Fruit fly (Drosophila melanogaster) whole organism, embryonic: ENCODE measurements around the gene scpr-C.

ENCODE experiments used
- Atf3 ChIP-seq: fragments of 200-800 bp; sonication (Bioruptor generic); optimal IDR thresholded peaks from 3 replicates; lab custom pipeline; 2016; ENCODE audit warnings: missing biosample characterization, missing genetic modification characterization
- B-H1 ChIP-seq: fragments of 200-800 bp; sonication (Bioruptor generic); IDR thresholded peaks from 3 replicates; pipeline ENCODE4 v1.3.6; 2022; ENCODE audit warnings: missing biosample characterization, missing genetic modification characterization
- BEAF-32 ChIP-seq: fragments of 200-800 bp; sonication (Bioruptor generic); optimal IDR thresholded peaks from 3 replicates; lab custom pipeline; 2017; ENCODE audit warnings: missing biosample characterization, missing genetic modification characterization, mild to moderate bottlenecking, moderate library complexity, missing genetic modification reagents
- Bdp1 ChIP-seq: fragments of 200-800 bp; sonication (Bioruptor generic); optimal IDR thresholded peaks from 3 replicates; lab custom pipeline; 2016; ENCODE audit warnings: missing biosample characterization, missing genetic modification characterization
- CG10366 ChIP-seq: fragments of 200-800 bp; sonication (Bioruptor generic); IDR thresholded peaks from 2 replicates; pipeline ENCODE4 v1.3.6; 2022; ENCODE audit warnings: missing biosample characterization, missing genetic modification characterization
- CG10654 ChIP-seq: fragments of 200-800 bp; sonication (Bioruptor generic); optimal IDR thresholded peaks from 2 replicates; lab custom pipeline; 2016; ENCODE audit warnings: missing biosample characterization, missing genetic modification characterization
- CG11696 ChIP-seq: fragments of 200-800 bp; sonication (Bioruptor generic); IDR thresholded peaks from 2 replicates; pipeline ENCODE4 v1.3.6; 2022; ENCODE audit warnings: missing biosample characterization, missing genetic modification characterization
- CG12299 ChIP-seq: fragments of 200-800 bp; sonication (Bioruptor generic); optimal IDR thresholded peaks from 2 replicates; lab custom pipeline; 2018; ENCODE audit warnings: missing biosample characterization, mild to moderate bottlenecking, missing genetic modification characterization
- CG13287 ChIP-seq: fragments of 200-800 bp; sonication (Bioruptor generic); IDR thresholded peaks from 2 replicates; pipeline ENCODE4 v1.3.6; 2022; ENCODE audit warnings: missing biosample characterization, missing genetic modification characterization; ENCODE audit not compliant: partially characterized antibody
- CG13624 ChIP-seq: fragments of 200-800 bp; sonication (Bioruptor generic); optimal IDR thresholded peaks from 2 replicates; lab custom pipeline; 2016; ENCODE audit warnings: missing biosample characterization, missing genetic modification characterization
- CG15011 ChIP-seq: fragments of 200-800 bp; sonication (Bioruptor generic); optimal IDR thresholded peaks from 3 replicates; lab custom pipeline; 2018; ENCODE audit warnings: missing biosample characterization, mild to moderate bottlenecking, missing genetic modification characterization
- CG1602 ChIP-seq: fragments of 200-800 bp; sonication (Bioruptor generic); optimal IDR thresholded peaks from 3 replicates; lab custom pipeline; 2016; ENCODE audit warnings: missing biosample characterization, missing genetic modification characterization
- CG16863 ChIP-seq: fragments of 200-800 bp; sonication (Bioruptor generic); optimal IDR thresholded peaks from 3 replicates; lab custom pipeline; 2016; ENCODE audit warnings: missing biosample characterization, missing genetic modification characterization
- CG17186 ChIP-seq: fragments of 200-800 bp; sonication (Bioruptor generic); optimal IDR thresholded peaks from 3 replicates; lab custom pipeline; 2017; ENCODE audit warnings: missing biosample characterization, missing genetic modification reagents, missing genetic modification characterization
- CG17802 ChIP-seq: fragments of 200-800 bp; sonication (Bioruptor generic); optimal IDR thresholded peaks from 2 replicates; lab custom pipeline; 2018; ENCODE audit warnings: missing biosample characterization, mild to moderate bottlenecking, missing genetic modification characterization, moderate library complexity
- CG18011 ChIP-seq: fragments of 200-800 bp; sonication (Bioruptor generic); optimal IDR thresholded peaks from 2 replicates; lab custom pipeline; 2017; ENCODE audit warnings: missing biosample characterization, missing genetic modification characterization, mild to moderate bottlenecking, moderate library complexity, missing genotype
- CG1832 ChIP-seq: fragments of 200-800 bp; sonication (Bioruptor generic); optimal IDR thresholded peaks from 2 replicates; lab custom pipeline; 2017; ENCODE audit warnings: missing biosample characterization, mild to moderate bottlenecking, missing genetic modification characterization, inconsistent platforms
- CG3065 ChIP-seq: fragments of 200-800 bp; sonication (Bioruptor generic); optimal IDR thresholded peaks from 2 replicates; lab custom pipeline; 2016; ENCODE audit warnings: missing biosample characterization, missing genetic modification characterization
- CG3281 ChIP-seq: fragments of 200-800 bp; sonication (Bioruptor generic); optimal IDR thresholded peaks from 3 replicates; lab custom pipeline; 2017; ENCODE audit warnings: missing biosample characterization, mild to moderate bottlenecking, missing genetic modification characterization
- CG34224 ChIP-seq: fragments of 200-800 bp; sonication (Bioruptor generic); IDR thresholded peaks from 3 replicates; pipeline ENCODE4 v1.3.6; 2022; ENCODE audit warnings: missing biosample characterization, missing genetic modification characterization; ENCODE audit not compliant: partially characterized antibody
- CG3838 ChIP-seq: fragments of 200-800 bp; sonication (Bioruptor generic); optimal IDR thresholded peaks from 3 replicates; lab custom pipeline; 2016; ENCODE audit warnings: missing biosample characterization, missing genetic modification characterization
- CG4730 ChIP-seq: fragments of 200-800 bp; sonication (Bioruptor generic); IDR thresholded peaks from 2 replicates; pipeline ENCODE4 v1.3.6; 2022; ENCODE audit warnings: missing biosample characterization, missing genetic modification characterization
- CG7357 ChIP-seq: fragments of 200-800 bp; sonication (Bioruptor generic); IDR thresholded peaks from 3 replicates; pipeline ENCODE4 v1.3.6; 2022; ENCODE audit warnings: missing biosample characterization, missing genetic modification characterization
- CG7556 ChIP-seq: fragments of 200-800 bp; sonication (Bioruptor generic); optimal IDR thresholded peaks from 2 replicates; lab custom pipeline; 2017; ENCODE audit warnings: missing biosample characterization, mild to moderate bottlenecking, missing genetic modification characterization
- CG8089 ChIP-seq: fragments of 200-800 bp; sonication (Bioruptor generic); optimal IDR thresholded peaks from 3 replicates; lab custom pipeline; 2016; ENCODE audit warnings: missing biosample characterization, missing genetic modification characterization
- CG9797 ChIP-seq: fragments of 200-800 bp; sonication (Bioruptor generic); optimal IDR thresholded peaks from 3 replicates; lab custom pipeline; 2018; ENCODE audit warnings: missing biosample characterization, mild to moderate bottlenecking, missing genetic modification characterization
- CkIIα-i1 ChIP-seq: fragments of 200-800 bp; sonication (Bioruptor generic); IDR thresholded peaks from 2 replicates; pipeline ENCODE4 v1.3.6; 2022; ENCODE audit warnings: missing biosample characterization, missing genetic modification characterization
- CrebB ChIP-seq: fragments of 200-800 bp; sonication (Bioruptor generic); optimal IDR thresholded peaks from 3 replicates; lab custom pipeline; 2018; ENCODE audit warnings: missing biosample characterization, mild to moderate bottlenecking, missing genetic modification characterization
- D ChIP-seq, 2 experiments: fragments of 200-800 bp in 1 of 2; fragments of >200 bp in 1 of 2; sonication (Bioruptor generic) in 1 of 2; optimal IDR thresholded peaks; 2 replicates in 1 of 2; 3 replicates in 1 of 2; lab custom pipeline; 2017; ENCODE audit warnings: mild to moderate bottlenecking in 1 of 2, missing biosample characterization in 1 of 2, missing genetic modification characterization in 1 of 2, missing genetic modification reagents in 1 of 2
- H15 ChIP-seq: fragments of 200-800 bp; sonication (Bioruptor generic); IDR thresholded peaks from 3 replicates; pipeline ENCODE4 v1.3.6; 2022; ENCODE audit warnings: missing biosample characterization, missing genetic modification characterization
- Nf-YA ChIP-seq: fragments of 200-800 bp; sonication (Bioruptor generic); IDR thresholded peaks from 2 replicates; pipeline ENCODE4 v1.3.6; 2022; ENCODE audit warnings: missing biosample characterization, missing genetic modification characterization
- Sin3A ChIP-seq: fragments of >200 bp; optimal IDR thresholded peaks from 2 replicates; lab custom pipeline; 2018
- Sox102F ChIP-seq: fragments of 200-800 bp; sonication (Bioruptor generic); optimal IDR thresholded peaks from 2 replicates; lab custom pipeline; 2018; ENCODE audit warnings: missing biosample characterization, mild to moderate bottlenecking, missing genetic modification characterization, moderate library complexity
- Taf1 ChIP-seq: fragments of 200-800 bp; sonication (Bioruptor generic); IDR thresholded peaks from 2 replicates; pipeline ENCODE4 v1.3.6; 2022; ENCODE audit warnings: missing biosample characterization, missing genetic modification characterization
- bab2 ChIP-seq: fragments of 200-800 bp; sonication (Bioruptor generic); optimal IDR thresholded peaks from 2 replicates; lab custom pipeline; 2016; ENCODE audit warnings: missing biosample characterization, missing genetic modification characterization
- bigmax ChIP-seq: fragments of 200-800 bp; sonication (Bioruptor generic); optimal IDR thresholded peaks from 2 replicates; lab custom pipeline; 2018; ENCODE audit warnings: missing biosample characterization, mild to moderate bottlenecking, missing genetic modification characterization
- bowl ChIP-seq: fragments of 200-800 bp; sonication (Bioruptor generic); IDR thresholded peaks from 2 replicates; pipeline ENCODE4 v1.3.6; 2022; ENCODE audit warnings: missing biosample characterization, missing genetic modification characterization
- da ChIP-seq: fragments of 200-800 bp; sonication (Bioruptor generic); optimal IDR thresholded peaks from 2 replicates; lab custom pipeline; 2016; ENCODE audit warnings: missing biosample characterization, missing genetic modification characterization
- dysf ChIP-seq: fragments of 200-800 bp; sonication (Bioruptor generic); IDR thresholded peaks from 3 replicates; pipeline ENCODE4 v1.3.6; 2022; ENCODE audit warnings: missing biosample characterization, missing genetic modification characterization
- fru ChIP-seq: fragments of >200 bp; optimal IDR thresholded peaks from 2 replicates; lab custom pipeline; 2017
- gcm ChIP-seq: fragments of 200-800 bp; sonication (Bioruptor generic); optimal IDR thresholded peaks from 2 replicates; lab custom pipeline; 2019; ENCODE audit warnings: missing biosample characterization, mild to moderate bottlenecking, missing genetic modification characterization, moderate library complexity
- gro ChIP-seq: fragments of 200-800 bp; sonication (Bioruptor generic); optimal IDR thresholded peaks from 2 replicates; lab custom pipeline; 2016; ENCODE audit warnings: missing biosample characterization, missing genetic modification characterization
- ind ChIP-seq: fragments of 200-800 bp; sonication (Bioruptor generic); optimal IDR thresholded peaks from 3 replicates; lab custom pipeline; 2016; ENCODE audit warnings: missing biosample characterization, missing genetic modification characterization
- jumu ChIP-seq: fragments of 200-800 bp; sonication (Bioruptor generic); optimal IDR thresholded peaks from 3 replicates; lab custom pipeline; 2016; ENCODE audit warnings: missing biosample characterization, missing genetic modification characterization
- lbe ChIP-seq: fragments of 200-800 bp; sonication (Bioruptor generic); optimal IDR thresholded peaks from 2 replicates; lab custom pipeline; 2016; ENCODE audit warnings: missing biosample characterization, mild to moderate bottlenecking, missing genetic modification characterization
- nerfin-1 ChIP-seq: fragments of 200-800 bp; sonication (Bioruptor generic); optimal IDR thresholded peaks from 3 replicates; lab custom pipeline; 2019; ENCODE audit warnings: missing biosample characterization, mild to moderate bottlenecking, missing genetic modification characterization, moderate library complexity
- pfk ChIP-seq: fragments of 200-800 bp; sonication (Bioruptor generic); optimal IDR thresholded peaks from 2 replicates; lab custom pipeline; 2018; ENCODE audit warnings: missing biosample characterization, mild to moderate bottlenecking, missing genetic modification characterization, moderate library complexity
- pum ChIP-seq: fragments of 200-800 bp; sonication (Bioruptor generic); optimal IDR thresholded peaks from 2 replicates; lab custom pipeline; 2016; ENCODE audit warnings: missing biosample characterization, missing genetic modification characterization
- ranshi ChIP-seq: fragments of 200-800 bp; sonication (Bioruptor generic); IDR thresholded peaks from 2 replicates; pipeline ENCODE4 v1.3.6; 2022; ENCODE audit warnings: missing biosample characterization, missing genetic modification characterization
- ro ChIP-seq: fragments of 200-800 bp; sonication (Bioruptor generic); IDR thresholded peaks from 2 replicates; pipeline ENCODE4 v1.3.6; 2022; ENCODE audit warnings: missing biosample characterization, missing genetic modification characterization
- sna ChIP-seq: fragments of 200-800 bp; sonication (Bioruptor generic); IDR thresholded peaks from 2 replicates; pipeline ENCODE4 v1.3.6; 2022; ENCODE audit warnings: missing biosample characterization, missing genetic modification characterization; ENCODE audit not compliant: partially characterized antibody
- sr ChIP-seq: fragments of 200-800 bp; sonication (Bioruptor generic); IDR thresholded peaks from 3 replicates; pipeline ENCODE4 v1.3.6; 2022; ENCODE audit warnings: missing biosample characterization, missing genetic modification characterization
- toy ChIP-seq: fragments of 200-800 bp; sonication (Bioruptor generic); IDR thresholded peaks from 2 replicates; pipeline ENCODE4 v1.3.6; 2022; ENCODE audit warnings: missing biosample characterization, missing genetic modification characterization

Gene scpr-C

dm6 chr3R:11219883-11220282 is 5.4 kb upstream of the scpr-C start, which contains the start of gene CG6689 (continued):
- TF ChIP-seq lbe (GFP tag; lab: Kevin White, UChicago) (no peak), BEAF-32 (peak; percentile 31), CG1832 (GFP tag; lab: Kevin White, UChicago) (no peak), CG1602 (no peak), CG11696 (no peak), ranshi (no peak), CG12299 (tag; lab: Kevin White, UChicago) (no peak), B-H1 (GFP tag; lab: Robert Waterston, UW) (no peak), Nf-YA (GFP tag; lab: Robert Waterston, UW) (no peak), Sox102F (GFP tag; lab: Kevin White, UChicago) (no peak), CG16863 (GFP tag; lab: Kevin White, UChicago) (no peak), jumu (GFP tag; lab: Kevin White, UChicago) (peak; percentile 23), sr (GFP tag; lab: Robert Waterston, UW) (no peak), CG13624 (peak; percentile 77), CG17186 (GFP tag; lab: Kevin White, UChicago) (peak; percentile 92), da (no peak), CG7357 (no peak; the same call in 2 of the 3 replicates), CG34224 (GFP tag; lab: Robert Waterston, UW) (no peak), bab2 (no peak), CG7556 (GFP tag; lab: Kevin White, UChicago) (no peak), gro (GFP tag; lab: Kevin White, UChicago) (peak; percentile 47), Sin3A (lab: Kevin White, UChicago) (peak; percentile 42), nerfin-1 (tag; lab: Kevin White, UChicago) (no peak), CrebB (tag; lab: Kevin White, UChicago) (peak; percentile 8), toy (GFP tag; lab: Robert Waterston, UW) (no peak), bigmax (no peak), CG4730 (no peak), CG3065 (no peak), CkIIα-i1 (GFP tag; lab: Robert Waterston, UW) (no peak), CG9797 (GFP tag; lab: Kevin White, UChicago) (peak; percentile 88), Bdp1 (GFP tag; lab: Kevin White, UChicago) (no peak), Atf3 (GFP tag; lab: Kevin White, UChicago) (peak; percentile 10), gcm (GFP tag; lab: Kevin White, UChicago) (no peak), CG13287 (peak; percentile 36; the same call in 1 of the 2 replicates), CG3281 (GFP tag; lab: Kevin White, UChicago) (no peak), CG18011 (no peak), CG17802 (tag; lab: Kevin White, UChicago) (no peak), CG10654 (GFP tag; lab: Kevin White, UChicago) (no peak), fru (lab: Kevin White, UChicago) (no peak), ro (GFP tag; lab: Robert Waterston, UW) (no peak), Taf1 (GFP tag; lab: Robert Waterston, UW) (no peak), D (optimal IDR thresholded peaks at IDR 0.05; lab: Kevin White, UChicago) (no peak), D (GFP tag; optimal IDR thresholded peaks at IDR 0.05; lab: Kevin White, UChicago) (no peak), ind (no peak), CG15011 (GFP tag; lab: Kevin White, UChicago) (no peak), pum (GFP tag; lab: Kevin White, UChicago) (no peak), CG10366 (no peak), dysf (GFP tag; lab: Robert Waterston, UW) (no peak), pfk (GFP tag; lab: Kevin White, UChicago) (no peak), CG3838 (GFP tag; lab: Kevin White, UChicago) (no peak), H15 (GFP tag; lab: Robert Waterston, UW) (no peak), sna (GFP tag; lab: Robert Waterston, UW) (no peak), bowl (GFP tag; lab: Robert Waterston, UW) (no peak), CG8089 (GFP tag; lab: Kevin White, UChicago) (no peak)
